Fruit fly (Drosophila melanogaster): ENCODE results near the gene CG31446.

CG31446 gene

DNA sequence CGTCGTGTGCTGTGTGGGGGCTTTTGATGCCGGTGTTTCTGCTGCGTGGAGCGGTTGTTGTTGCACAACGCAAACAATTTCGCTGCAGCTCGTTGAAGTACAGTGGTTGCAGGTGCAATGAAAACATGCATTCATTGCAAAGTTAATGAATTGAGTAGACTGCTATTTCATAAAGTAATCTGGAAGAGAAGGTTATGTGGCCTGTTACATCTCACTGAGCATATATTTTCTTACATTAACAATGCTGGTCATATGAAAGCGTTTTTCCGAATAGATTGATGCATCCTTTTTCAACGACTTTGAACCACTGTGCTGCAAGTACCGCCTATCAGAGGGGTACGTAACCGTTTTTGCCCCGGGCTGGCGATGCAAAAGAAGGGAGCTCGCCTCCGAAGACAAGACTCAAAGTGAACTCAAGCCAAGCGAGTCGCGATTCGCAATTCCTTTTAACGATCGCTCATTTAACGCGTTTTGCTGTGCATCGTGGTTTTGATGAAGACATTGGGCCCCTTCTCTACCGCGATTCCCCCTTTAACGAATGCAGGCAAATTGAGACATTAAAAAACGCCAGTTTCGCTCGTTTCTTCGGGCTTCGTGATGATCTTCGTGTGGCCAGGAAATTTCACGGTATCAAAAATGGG lies 41.0 kb upstream of the CG31446 start (continued):
- no peak for TF ChIP-seq bowl (GFP tag; IDR thresholded peaks at IDR 0.05)
- TF ChIP-seq CG6175 (GFP tag; IDR thresholded peaks at IDR 0.05), result no peak
- TF ChIP-seq tio (GFP tag; optimal IDR thresholded peaks at IDR 0.05), result no peak
- TF ChIP-seq CG18011 (GFP tag; optimal IDR thresholded peaks at IDR 0.05), result no peak
- peak; percentile 77 for TF ChIP-seq CG10959 (GFP tag; IDR thresholded peaks at IDR 0.05)
- no peak for TF ChIP-seq gfzf (GFP tag; optimal IDR thresholded peaks at IDR 0.05)
- 0 out of 3 replicates have a peak, but pooled peaks have one; percentile 18 for TF ChIP-seq Opbp (GFP tag; IDR thresholded peaks at IDR 0.05; ENCODE audit: partially characterized antibody)
- no peak for TF ChIP-seq sd (tag; optimal IDR thresholded peaks at IDR 0.05)
- TF ChIP-seq wor (GFP tag; IDR thresholded peaks at IDR 0.05), result no peak
- TF ChIP-seq D19A (tag; optimal IDR thresholded peaks at IDR 0.05), result peak; percentile 55
- no peak for TF ChIP-seq sob (GFP tag; IDR thresholded peaks at IDR 0.05)
- peak; percentile 36; the same call in 1 of the 2 replicates for TF ChIP-seq HLH3B (GFP tag; IDR thresholded peaks at IDR 0.05)
- peak; percentile 10 for TF ChIP-seq Side (GFP tag; optimal IDR thresholded peaks at IDR 0.05)
- TF ChIP-seq Med (GFP tag), result peak; percentile 35
- TF ChIP-seq slp2 (GFP tag; optimal IDR thresholded peaks at IDR 0.05), result no peak

DNA sequence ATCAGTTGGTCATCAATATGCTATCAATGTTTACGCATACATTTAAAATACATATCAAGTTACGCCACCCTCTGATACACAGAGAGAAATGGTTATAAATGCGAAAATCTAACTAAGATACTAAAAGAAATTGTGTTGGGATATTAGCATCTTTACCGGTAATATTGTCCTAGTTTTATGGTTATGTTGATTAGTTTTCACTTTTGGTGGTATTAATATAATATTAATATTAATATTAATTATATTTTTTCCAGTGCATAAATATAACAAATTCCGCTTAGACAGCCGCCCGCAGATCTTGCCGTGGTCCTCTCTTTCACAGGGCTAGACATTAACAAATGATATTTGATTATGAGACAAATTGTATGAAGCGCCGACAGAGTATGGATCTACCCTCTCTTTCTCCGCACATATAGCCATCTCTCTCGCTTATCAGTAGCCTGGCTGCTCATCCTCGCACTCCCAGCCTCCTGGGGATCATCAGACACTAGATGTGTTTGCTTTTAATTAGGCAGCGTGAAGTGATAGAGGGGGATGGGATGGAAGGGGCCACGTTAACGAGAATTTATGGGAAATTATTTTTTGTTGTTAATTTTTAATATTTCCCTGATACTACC lies 40.1 kb upstream of the CG31446 start:
- no peak for TF ChIP-seq ewg (GFP tag; optimal IDR thresholded peaks at IDR 0.05)
- no peak for TF ChIP-seq ase (GFP tag; IDR thresholded peaks at IDR 0.05)
- peak; percentile 74 for TF ChIP-seq CG10267 (tag; optimal IDR thresholded peaks at IDR 0.05)
- TF ChIP-seq Dref (GFP tag; IDR thresholded peaks at IDR 0.05), result no peak
- TF ChIP-seq Xbp1 (GFP tag; optimal IDR thresholded peaks at IDR 0.05), result peak; percentile 8
- no peak for TF ChIP-seq Atf-2 (GFP tag; optimal IDR thresholded peaks at IDR 0.05)
- peak; percentile 80 for TF ChIP-seq CG9727 (GFP tag; optimal IDR thresholded peaks at IDR 0.05)
- TF ChIP-seq Gug (GFP tag; IDR thresholded peaks at IDR 0.05), result peak; percentile 8; the same call in 1 of the 4 replicates
- TF ChIP-seq toy (GFP tag; IDR thresholded peaks at IDR 0.05), result no peak
- TF ChIP-seq CG34422 (GFP tag; IDR thresholded peaks at IDR 0.05), result no peak
- TF ChIP-seq Ada2b (GFP tag; IDR thresholded peaks at IDR 0.05), result no peak
- TF ChIP-seq HmgZ (tag; optimal IDR thresholded peaks at IDR 0.05), result no peak
- peak; percentile 78 for TF ChIP-seq phol (tag; optimal IDR thresholded peaks at IDR 0.05)
- no peak for TF ChIP-seq Taf1 (GFP tag; IDR thresholded peaks at IDR 0.05)
- TF ChIP-seq MBD-R2 (GFP tag; IDR thresholded peaks at IDR 0.05), result no peak
- no peak for TF ChIP-seq Nf-YA (GFP tag; IDR thresholded peaks at IDR 0.05)
- TF ChIP-seq Bgb (GFP tag; IDR thresholded peaks at IDR 0.05; ENCODE audit: partially characterized antibody), result no peak
- no peak for TF ChIP-seq CG12104 (GFP tag; optimal IDR thresholded peaks at IDR 0.05)
- TF ChIP-seq disco-r (GFP tag; optimal IDR thresholded peaks at IDR 0.05), result no peak
- TF ChIP-seq CG12942 (GFP tag; optimal IDR thresholded peaks at IDR 0.05), result no peak
- TF ChIP-seq CG17186 (GFP tag; optimal IDR thresholded peaks at IDR 0.05), result no peak
- TF ChIP-seq Hey (tag; optimal IDR thresholded peaks at IDR 0.05), result no peak
- peak; percentile 65 for TF ChIP-seq CG6254 (GFP tag; optimal IDR thresholded peaks at IDR 0.05)
- TF ChIP-seq CG6765 (GFP tag; optimal IDR thresholded peaks at IDR 0.05), result no peak
- TF ChIP-seq CG9817 (tag; optimal IDR thresholded peaks at IDR 0.05), result no peak
- no peak for TF ChIP-seq bcd (GFP tag; optimal IDR thresholded peaks at IDR 0.05)
- no peak for TF ChIP-seq tll (GFP tag; optimal IDR thresholded peaks at IDR 0.05)
- TF ChIP-seq usp (GFP tag; optimal IDR thresholded peaks at IDR 0.05), result no peak
- TF ChIP-seq pb (GFP tag; optimal IDR thresholded peaks at IDR 0.05), result no peak
- peak; percentile 1 for TF ChIP-seq CG6654 (GFP tag; optimal IDR thresholded peaks at IDR 0.05)
- no peak for TF ChIP-seq CG12769 (tag; optimal IDR thresholded peaks at IDR 0.05)
- TF ChIP-seq wor (GFP tag; IDR thresholded peaks at IDR 0.05), result no peak
- no peak for TF ChIP-seq Dbx (GFP tag; IDR thresholded peaks at IDR 0.05)
- no peak for TF ChIP-seq gt (GFP tag; IDR thresholded peaks at IDR 0.05)
- TF ChIP-seq dpn (GFP tag; optimal IDR thresholded peaks at IDR 0.05), result no peak

All from whole organism, embryonic.